Fruit fly (Drosophila melanogaster): ENCODE results near the gene prc.

prc gene

DNA sequence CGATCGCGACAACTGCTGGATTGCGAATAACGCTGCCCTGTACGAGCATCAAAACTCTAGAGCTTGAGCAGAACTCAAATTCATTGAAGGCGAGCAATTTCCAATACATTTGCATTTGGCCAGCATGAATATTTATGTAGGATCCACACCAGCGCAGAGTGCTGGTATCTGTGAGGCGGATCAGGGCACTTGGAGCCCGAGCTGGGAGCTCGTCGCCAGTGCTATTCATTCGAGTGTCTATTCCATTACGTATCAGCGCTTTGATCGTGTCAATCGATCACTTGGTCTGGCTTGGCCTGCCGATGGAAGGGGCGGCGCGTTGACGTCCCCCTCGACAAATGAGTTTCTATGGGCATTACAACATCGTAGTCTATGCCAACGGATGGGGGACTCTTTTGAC, at the start of gene prc:
Gene prc, minus strand, starts transcription at position 28 of the 400 bp plus-strand sequence.
- peak; percentile 48 for TF ChIP-seq svp (GFP tag)
- no peak for TF ChIP-seq Sox14 (GFP tag; optimal IDR thresholded peaks at IDR 0.05)

DNA sequence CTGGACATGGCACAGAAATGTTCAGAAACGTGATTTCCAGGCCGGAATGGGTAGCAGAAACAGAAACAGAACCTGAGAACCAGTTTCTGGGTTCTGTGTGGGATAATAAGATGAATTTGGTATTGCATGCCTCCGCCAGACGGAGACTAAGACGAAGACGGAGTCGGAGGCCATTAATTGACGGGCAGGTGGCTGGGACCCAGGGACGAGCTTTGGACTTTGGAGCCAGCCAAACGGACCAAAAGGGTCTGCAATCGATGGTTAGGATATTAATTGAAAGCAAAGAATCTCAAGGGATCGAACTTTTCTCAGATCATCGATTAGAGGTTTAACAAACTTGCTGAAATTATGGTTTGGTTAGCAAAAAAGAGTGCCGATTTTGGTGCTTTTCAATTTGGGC, 48.3 kb upstream of the prc start:
- TF ChIP-seq CG11294 (GFP tag; IDR thresholded peaks at IDR 0.05) (no peak), CG9139 (GFP tag; optimal IDR thresholded peaks at IDR 0.05) (peak; percentile 57), dsx (GFP tag; optimal IDR thresholded peaks at IDR 0.05; ENCODE audit: poor library complexity, severe bottlenecking) (peak; percentile 18), ss (GFP tag; optimal IDR thresholded peaks at IDR 0.05) (peak; percentile 59 to 74), CG6854 (GFP tag; optimal IDR thresholded peaks at IDR 0.05) (peak; percentile 36), net (GFP tag; optimal IDR thresholded peaks at IDR 0.05) (no peak), CG6808 (GFP tag; optimal IDR thresholded peaks at IDR 0.05) (peak; percentile 50)

DNA sequence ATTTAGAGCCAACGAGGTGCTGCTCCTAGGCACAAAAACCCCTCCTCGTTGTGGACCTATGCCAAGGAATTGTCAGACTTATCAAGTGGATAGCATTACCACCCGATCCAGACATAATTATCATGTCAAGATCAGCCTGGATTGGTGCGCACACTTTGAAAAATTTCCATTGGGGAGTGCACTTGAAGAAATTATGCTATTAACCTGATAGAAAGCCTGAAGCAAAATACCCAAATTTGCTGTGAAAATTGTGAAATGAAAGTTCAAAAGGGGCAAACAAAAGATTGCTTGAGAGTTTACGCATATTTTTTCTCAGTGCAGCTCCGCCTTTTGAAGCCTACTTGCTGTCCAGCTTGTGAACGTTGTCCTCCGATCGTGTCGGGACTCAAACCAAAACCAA, 47.8 kb upstream of the prc start:
- TF ChIP-seq salr (GFP tag; optimal IDR thresholded peaks at IDR 0.05), result peak in 1 of 2 experiments; percentile 27
- peak; percentile 59 for TF ChIP-seq CG10631 (GFP tag; optimal IDR thresholded peaks at IDR 0.05)
- peak; percentile 16 for TF ChIP-seq CG6792 (GFP tag; optimal IDR thresholded peaks at IDR 0.05)
- peak; percentile 6 for TF ChIP-seq CG32006 (GFP tag; optimal IDR thresholded peaks at IDR 0.05)
- TF ChIP-seq pdm3 (GFP tag; optimal IDR thresholded peaks at IDR 0.05), result peak; percentile 16
- TF ChIP-seq CG3919 (GFP tag; optimal IDR thresholded peaks at IDR 0.05), result peak; percentile 53
- peak; percentile 39 for TF ChIP-seq fd59A (GFP tag; optimal IDR thresholded peaks at IDR 0.05)
- no peak for TF ChIP-seq Smox (GFP tag; optimal IDR thresholded peaks at IDR 0.05)
- peak; percentile 41 for TF ChIP-seq esn (GFP tag; optimal IDR thresholded peaks at IDR 0.05)
- TF ChIP-seq Met (GFP tag; optimal IDR thresholded peaks at IDR 0.05), result peak; percentile 23
- peak; percentile 45 for TF ChIP-seq CG10669 (GFP tag; optimal IDR thresholded peaks at IDR 0.05)
- TF ChIP-seq Hr39 (GFP tag; optimal IDR thresholded peaks at IDR 0.05), result peak; percentile 4
- TF ChIP-seq CG6163 (GFP tag; IDR thresholded peaks at IDR 0.05), result peak; percentile 28; the same call in 1 of the 3 replicates
- no peak for TF ChIP-seq CG4318 (GFP tag; optimal IDR thresholded peaks at IDR 0.05)
- TF ChIP-seq Hr38 (GFP tag; optimal IDR thresholded peaks at IDR 0.05), result no peak
- TF ChIP-seq lz (GFP tag; optimal IDR thresholded peaks at IDR 0.05), result peak; percentile 22
- TF ChIP-seq Hr4 (GFP tag; optimal IDR thresholded peaks at IDR 0.05), result peak; percentile 23
- TF ChIP-seq Ets96B (tag; optimal IDR thresholded peaks at IDR 0.05), result peak; percentile 61
- peak; percentile 29 for TF ChIP-seq CG1621 (tag; optimal IDR thresholded peaks at IDR 0.05)
- TF ChIP-seq Eip78C (GFP tag), result peak; percentile 84
- peak; percentile 4 for TF ChIP-seq Lpt (GFP tag; optimal IDR thresholded peaks at IDR 0.05)
- no peak for TF ChIP-seq CG8632 (GFP tag; optimal IDR thresholded peaks at IDR 0.05)
- no peak for TF ChIP-seq CG6808 (GFP tag; optimal IDR thresholded peaks at IDR 0.05)
- peak; percentile 65 for TF ChIP-seq svp (GFP tag)
- no peak for TF ChIP-seq achi (GFP tag; optimal IDR thresholded peaks at IDR 0.05)
- TF ChIP-seq CG8319 (GFP tag; optimal IDR thresholded peaks at IDR 0.05), result peak; percentile 0
- no peak for TF ChIP-seq Sox102F (GFP tag; optimal IDR thresholded peaks at IDR 0.05)
- TF ChIP-seq Sox14 (GFP tag; optimal IDR thresholded peaks at IDR 0.05), result peak; percentile 7
- no peak for TF ChIP-seq spab (GFP tag; optimal IDR thresholded peaks at IDR 0.05)
- TF ChIP-seq fd85E (GFP tag; optimal IDR thresholded peaks at IDR 0.05), result no peak
- TF ChIP-seq CG9139 (GFP tag; optimal IDR thresholded peaks at IDR 0.05), result no peak
- peak; percentile 66 for TF ChIP-seq CG3032 (tag; optimal IDR thresholded peaks at IDR 0.05)
- TF ChIP-seq acj6 (GFP tag; optimal IDR thresholded peaks at IDR 0.05), result no peak
- TF ChIP-seq cyc (GFP tag; optimal IDR thresholded peaks at IDR 0.05), result peak; percentile 13
- TF ChIP-seq eg (GFP tag; IDR thresholded peaks at IDR 0.05), result 0 out of 3 replicates have a peak, but pooled peaks have one; percentile 15
